Worm (Caenorhabditis elegans) whole organism, L2 larva: ENCODE measurements around the gene C26B9.3.

Source experiments
- ZK546.5 ChIP-seq: sonication (generic microtip); optimal IDR thresholded peaks from 2 replicates; lab custom pipeline; 2017; ENCODE audit warnings: missing biosample characterization, missing genetic modification characterization
- ceh-82 ChIP-seq: fragments of 150-350 bp; optimal IDR thresholded peaks from 2 replicates; lab custom pipeline; 2014; ENCODE audit warnings: missing biosample characterization, missing genetic modification characterization
- lsy-2 ChIP-seq, 2 experiments: fragments of 150-350 bp in 1 of 2; sonication (generic microtip) in 1 of 2; optimal IDR thresholded peaks; 2 replicates each; lab custom pipeline; 2014 to 2017; ENCODE audit warnings: missing biosample characterization in 2 of 2, missing genetic modification characterization in 2 of 2
- nhr-12 ChIP-seq: fragments of 150-350 bp; optimal IDR thresholded peaks from 2 replicates; lab custom pipeline; 2014; ENCODE audit warnings: missing biosample characterization, missing genetic modification characterization
- skn-1 ChIP-seq: sonication (generic microtip); optimal IDR thresholded peaks from 2 replicates; lab custom pipeline; 2017; ENCODE audit warnings: missing biosample characterization, missing genetic modification characterization

DNA sequence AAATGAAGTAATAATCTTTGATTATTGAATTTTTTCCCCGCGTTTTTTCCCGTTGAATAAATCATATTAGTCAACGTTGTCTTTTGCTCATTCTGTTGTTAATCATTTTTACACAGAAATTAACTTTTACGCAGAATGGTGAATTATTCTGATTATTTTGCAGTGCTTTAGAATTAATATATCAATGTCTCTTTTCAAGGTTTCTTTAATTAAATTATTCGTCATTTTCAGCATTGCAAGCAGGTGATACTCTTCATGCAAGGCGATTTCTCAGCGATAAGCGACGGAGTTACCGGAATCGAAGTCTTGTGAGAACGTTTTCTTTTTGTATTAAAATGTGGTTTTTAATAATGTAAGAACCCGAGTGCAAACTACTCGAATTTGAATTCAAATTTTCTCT lies 49.5 kb downstream of the C26B9.3 start:
- TF ChIP-seq nhr-12 (no peak), ZK546.5 (tag; lab: Kevin White, UChicago) (no peak), skn-1 (tag; lab: Kevin White, UChicago) (no peak), ceh-82 (tag; lab: Kevin White, UChicago) (no peak), lsy-2 (tag; optimal IDR thresholded peaks at IDR 0.05; lab: Kevin White, UChicago) (no peak)
